Fruit fly (Drosophila melanogaster) whole organism, prepupa: ENCODE results near the gene Cdc27.

Experiments
- Blimp-1 ChIP-seq: fragments of 200-800 bp; sonication (Bioruptor generic); optimal IDR thresholded peaks from 3 replicates; lab custom pipeline; 2017; ENCODE audit warnings: missing biosample characterization, missing genetic modification characterization, mild to moderate bottlenecking, moderate library complexity, missing genetic modification reagents
- CG10631 ChIP-seq: fragments of 200-800 bp; sonication (Bioruptor generic); optimal IDR thresholded peaks from 2 replicates; lab custom pipeline; 2016; ENCODE audit warnings: missing biosample characterization, missing genetic modification characterization
- CG11294 ChIP-seq: fragments of 200-800 bp; sonication (Bioruptor generic); IDR thresholded peaks from 2 replicates; pipeline ENCODE4 v1.3.6; 2022; ENCODE audit warnings: missing biosample characterization, missing genetic modification characterization
- CG11762 ChIP-seq: fragments of 200-800 bp; sonication (Bioruptor generic); optimal IDR thresholded peaks from 3 replicates; lab custom pipeline; 2016; ENCODE audit warnings: missing biosample characterization, missing genetic modification characterization; ENCODE audit not compliant: insufficient read depth
- CG11902 ChIP-seq: fragments of 200-800 bp; sonication (Bioruptor generic); optimal IDR thresholded peaks from 3 replicates; lab custom pipeline; 2016; ENCODE audit warnings: missing biosample characterization, missing genetic modification characterization
- CG15336 ChIP-seq: fragments of 200-800 bp; sonication (Bioruptor generic); IDR thresholded peaks from 2 replicates; pipeline ENCODE4 v1.3.6; 2022; ENCODE audit warnings: missing biosample characterization, missing genetic modification characterization
- CG1621 ChIP-seq: fragments of 200-800 bp; sonication (Bioruptor generic); optimal IDR thresholded peaks from 3 replicates; lab custom pipeline; 2018; ENCODE audit warnings: missing biosample characterization, mild to moderate bottlenecking, missing genetic modification characterization
- CG16779 ChIP-seq: fragments of 200-800 bp; sonication (Bioruptor generic); optimal IDR thresholded peaks from 3 replicates; lab custom pipeline; 2017; ENCODE audit warnings: missing biosample characterization, mild to moderate bottlenecking, missing genetic modification characterization
- CG3032 ChIP-seq: fragments of 200-800 bp; optimal IDR thresholded peaks from 2 replicates; lab custom pipeline; 2019; ENCODE audit warnings: missing biosample characterization, mild to moderate bottlenecking, missing genetic modification characterization, moderate library complexity
- CG32006 ChIP-seq: fragments of 200-800 bp; sonication (Bioruptor generic); optimal IDR thresholded peaks from 3 replicates; lab custom pipeline; 2017; ENCODE audit warnings: missing biosample characterization, mild to moderate bottlenecking, missing genetic modification characterization
- CG34406 ChIP-seq: fragments of 200-800 bp; sonication (Bioruptor generic); optimal IDR thresholded peaks from 3 replicates; lab custom pipeline; 2016; ENCODE audit warnings: missing biosample characterization, missing genetic modification characterization
- CG3919 ChIP-seq: fragments of 200-800 bp; sonication (Bioruptor generic); optimal IDR thresholded peaks from 3 replicates; lab custom pipeline; 2016; ENCODE audit warnings: missing biosample characterization, missing genetic modification characterization
- CG4318 ChIP-seq: fragments of 200-800 bp; sonication (Bioruptor generic); optimal IDR thresholded peaks from 3 replicates; lab custom pipeline; 2017; ENCODE audit warnings: missing biosample characterization, mild to moderate bottlenecking, missing genetic modification characterization
- CG6163 ChIP-seq: fragments of 200-800 bp; sonication (Bioruptor generic); IDR thresholded peaks from 3 replicates; pipeline ENCODE4 v1.3.6; 2022; ENCODE audit warnings: missing biosample characterization, missing genetic modification characterization
- CG6276 ChIP-seq: fragments of 200-800 bp; sonication (Bioruptor generic); optimal IDR thresholded peaks from 2 replicates; lab custom pipeline; 2017; ENCODE audit warnings: missing biosample characterization, mild to moderate bottlenecking, missing genetic modification characterization
- CG6808 ChIP-seq: fragments of 200-800 bp; sonication (Bioruptor generic); optimal IDR thresholded peaks from 3 replicates; lab custom pipeline; 2017; ENCODE audit warnings: missing biosample characterization, missing genetic modification characterization, mild to moderate bottlenecking, moderate library complexity, missing genetic modification reagents
- CG7368 ChIP-seq: fragments of 200-800 bp; sonication (Bioruptor generic); optimal IDR thresholded peaks from 3 replicates; lab custom pipeline; 2016; ENCODE audit warnings: missing biosample characterization, missing genetic modification characterization
- CG8319 ChIP-seq: fragments of 200-800 bp; sonication (Bioruptor generic); optimal IDR thresholded peaks from 3 replicates; lab custom pipeline; 2016; ENCODE audit warnings: missing biosample characterization, missing genetic modification characterization
- CG8632 ChIP-seq: fragments of 200-800 bp; sonication (Bioruptor generic); optimal IDR thresholded peaks from 3 replicates; lab custom pipeline; 2016; ENCODE audit warnings: missing biosample characterization, missing genetic modification characterization
- CG9139 ChIP-seq: fragments of 200-800 bp; sonication (Bioruptor generic); optimal IDR thresholded peaks from 3 replicates; lab custom pipeline; 2017; ENCODE audit warnings: missing biosample characterization, mild to moderate bottlenecking, missing genetic modification characterization
- Eip78C ChIP-seq: fragments of 200-800 bp; sonication (Bioruptor generic); peaks from one replicate; lab custom pipeline; 2016; ENCODE audit warnings: missing biosample characterization, missing genetic modification characterization
- Ets96B ChIP-seq: fragments of 200-800 bp; optimal IDR thresholded peaks from 2 replicates; lab custom pipeline; 2019; ENCODE audit warnings: missing biosample characterization, mild to moderate bottlenecking, missing genetic modification characterization, moderate library complexity
- Gug ChIP-seq: fragments of 200-800 bp; sonication (Bioruptor generic); IDR thresholded peaks from 2 replicates; pipeline ENCODE4 v1.3.6; 2022; ENCODE audit warnings: missing biosample characterization, missing genetic modification characterization
- Hr38 ChIP-seq: sonication (Bioruptor generic); optimal IDR thresholded peaks from 2 replicates; lab custom pipeline; 2016; ENCODE audit warnings: missing biosample characterization, missing genetic modification characterization
- Hr4 ChIP-seq: fragments of 200-800 bp; sonication (Bioruptor generic); optimal IDR thresholded peaks from 3 replicates; lab custom pipeline; 2016; ENCODE audit warnings: missing biosample characterization, missing genetic modification characterization
- Met ChIP-seq: fragments of 200-800 bp; sonication (Bioruptor generic); optimal IDR thresholded peaks from 3 replicates; lab custom pipeline; 2016; ENCODE audit warnings: missing biosample characterization, missing genetic modification characterization
- OdsH ChIP-seq: fragments of 200-800 bp; sonication (Bioruptor generic); optimal IDR thresholded peaks from 3 replicates; lab custom pipeline; 2016; ENCODE audit warnings: missing biosample characterization, missing genetic modification characterization
- Smox ChIP-seq: fragments of 200-800 bp; sonication (Bioruptor generic); optimal IDR thresholded peaks from 3 replicates; lab custom pipeline; 2016; ENCODE audit warnings: missing biosample characterization, missing genetic modification characterization
- Sox102F ChIP-seq: fragments of 200-800 bp; sonication (Bioruptor generic); optimal IDR thresholded peaks from 2 replicates; lab custom pipeline; 2016; ENCODE audit warnings: missing biosample characterization, mild to moderate bottlenecking, missing genetic modification characterization
- Sox15 ChIP-seq: fragments of 200-800 bp; sonication (Bioruptor generic); optimal IDR thresholded peaks from 3 replicates; lab custom pipeline; 2016; ENCODE audit warnings: missing biosample characterization, missing genetic modification characterization
- achi ChIP-seq: fragments of 200-800 bp; sonication (Bioruptor generic); optimal IDR thresholded peaks from 3 replicates; lab custom pipeline; 2016; ENCODE audit warnings: missing biosample characterization, missing genetic modification characterization
- acj6 ChIP-seq: fragments of 200-800 bp; sonication (Bioruptor generic); optimal IDR thresholded peaks from 3 replicates; lab custom pipeline; 2016; ENCODE audit warnings: missing biosample characterization, missing genetic modification characterization
- cyc ChIP-seq: fragments of 200-800 bp; sonication (Bioruptor generic); optimal IDR thresholded peaks from 3 replicates; lab custom pipeline; 2016; ENCODE audit warnings: missing biosample characterization, missing genetic modification characterization
- dsx ChIP-seq: fragments of 200-800 bp; optimal IDR thresholded peaks from 3 replicates; lab custom pipeline; 2019; ENCODE audit warnings: missing biosample characterization, mild to moderate bottlenecking, missing genetic modification characterization, moderate library complexity; ENCODE audit not compliant: poor library complexity, severe bottlenecking
- eg ChIP-seq: fragments of 200-800 bp; sonication (Bioruptor generic); IDR thresholded peaks from 3 replicates; pipeline ENCODE4 v1.3.6; 2022; ENCODE audit warnings: missing biosample characterization, missing genetic modification characterization
- esn ChIP-seq: fragments of 200-800 bp; sonication (Bioruptor generic); optimal IDR thresholded peaks from 2 replicates; lab custom pipeline; 2016; ENCODE audit warnings: missing biosample characterization, mild to moderate bottlenecking, missing genetic modification characterization, moderate library complexity
- fd59A ChIP-seq: fragments of 200-800 bp; sonication (Bioruptor generic); optimal IDR thresholded peaks from 2 replicates; lab custom pipeline; 2017; ENCODE audit warnings: missing biosample characterization, mild to moderate bottlenecking, missing genetic modification characterization, missing genetic modification reagents
- fd85E ChIP-seq: fragments of 200-800 bp; sonication (Bioruptor generic); optimal IDR thresholded peaks from 3 replicates; lab custom pipeline; 2016; ENCODE audit warnings: missing biosample characterization, missing genetic modification characterization
- fkh ChIP-seq: fragments of 200-800 bp; sonication (Bioruptor generic); optimal IDR thresholded peaks from 3 replicates; lab custom pipeline; 2017; ENCODE audit warnings: missing biosample characterization, mild to moderate bottlenecking, missing genetic modification characterization, moderate library complexity
- net ChIP-seq: fragments of 200-800 bp; sonication (Bioruptor generic); optimal IDR thresholded peaks from 3 replicates; lab custom pipeline; 2016; ENCODE audit warnings: missing biosample characterization, missing genetic modification characterization
- pdm3 ChIP-seq: fragments of 200-800 bp; sonication (Bioruptor generic); optimal IDR thresholded peaks from 3 replicates; lab custom pipeline; 2016; ENCODE audit warnings: missing biosample characterization, missing genetic modification characterization
- spab ChIP-seq: fragments of 200-800 bp; sonication (Bioruptor generic); optimal IDR thresholded peaks from 2 replicates; lab custom pipeline; 2017; ENCODE audit warnings: missing biosample characterization, mild to moderate bottlenecking, missing genetic modification characterization, missing genetic modification reagents
- svp ChIP-seq: fragments of 200-800 bp; sonication (Bioruptor generic); peaks from one replicate; lab custom pipeline; 2016; ENCODE audit warnings: missing biosample characterization, missing genetic modification characterization
- topi ChIP-seq: fragments of 200-800 bp; sonication (Bioruptor generic); optimal IDR thresholded peaks from 3 replicates; lab custom pipeline; 2016; ENCODE audit warnings: missing biosample characterization, missing genetic modification characterization
- vri ChIP-seq: fragments of 200-800 bp; sonication (Bioruptor generic); optimal IDR thresholded peaks from 3 replicates; lab custom pipeline; 2016; ENCODE audit warnings: missing biosample characterization, mild to moderate bottlenecking, missing genetic modification characterization

The Cdc27 gene

DNA sequence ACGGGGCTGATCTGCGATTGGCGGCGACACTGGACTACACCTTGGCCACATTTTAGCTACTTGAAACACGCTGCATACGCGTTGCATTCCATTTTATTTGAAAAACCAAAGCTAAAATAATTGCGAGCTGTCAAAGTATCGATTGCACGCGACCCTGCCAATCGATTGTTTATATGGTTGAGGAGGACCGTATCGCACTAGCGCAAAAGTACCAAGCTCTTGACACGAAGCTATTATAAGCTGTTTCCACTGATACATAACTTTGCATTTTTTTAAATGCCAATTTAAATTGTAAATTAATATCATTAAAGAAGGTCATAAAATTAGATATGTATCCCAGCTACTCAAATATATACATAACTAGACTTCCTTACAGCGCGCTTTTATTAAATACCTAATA is at the start of gene Cdc27 (continued):
- TF ChIP-seq net (GFP tag; lab: Kevin White, UChicago) (no peak), CG1621 (tag; lab: Kevin White, UChicago) (no peak), cyc (GFP tag; lab: Kevin White, UChicago) (peak; percentile 29), CG16779 (tag; lab: Kevin White, UChicago) (no peak), Sox102F (no peak), esn (GFP tag; lab: Kevin White, UChicago) (peak; percentile 39), CG11902 (GFP tag; lab: Kevin White, UChicago) (no peak)

DNA sequence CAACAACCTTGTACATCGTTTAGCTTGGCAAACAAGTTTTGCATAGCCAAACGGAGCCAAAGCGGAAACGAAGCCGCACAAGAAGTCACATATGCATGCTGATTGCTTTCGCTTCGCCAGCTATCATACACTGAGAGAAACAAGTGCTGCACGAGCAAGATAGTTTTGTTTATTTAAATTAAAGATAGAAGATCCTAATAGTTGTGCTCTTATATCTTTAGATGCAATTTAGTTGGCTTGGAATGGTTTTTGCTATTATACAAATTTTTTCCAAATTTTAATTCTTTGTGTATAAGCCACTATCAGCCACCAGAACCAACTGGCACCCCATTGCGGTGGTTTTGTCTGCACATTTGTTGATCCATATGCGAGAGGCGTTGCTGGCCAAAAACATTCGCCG is 34.4 kb upstream of the Cdc27 start:
- TF ChIP-seq Hr4 (peak; percentile 10), svp (GFP tag; lab: Kevin White, UChicago) (no peak), CG4318 (GFP tag; lab: Kevin White, UChicago) (peak; percentile 16), achi (GFP tag; lab: Kevin White, UChicago) (no peak), Blimp-1 (GFP tag; lab: Kevin White, UChicago) (no peak), CG6276 (GFP tag; lab: Kevin White, UChicago) (peak; percentile 35), CG6163 (GFP tag; lab: Robert Waterston, UW) (peak; percentile 51; the same call in 1 of the 3 replicates), CG32006 (peak; percentile 33), Eip78C (GFP tag; lab: Kevin White, UChicago) (peak; percentile 80), eg (GFP tag; lab: Robert Waterston, UW) (peak; percentile 51; the same call in 1 of the 3 replicates)

DNA sequence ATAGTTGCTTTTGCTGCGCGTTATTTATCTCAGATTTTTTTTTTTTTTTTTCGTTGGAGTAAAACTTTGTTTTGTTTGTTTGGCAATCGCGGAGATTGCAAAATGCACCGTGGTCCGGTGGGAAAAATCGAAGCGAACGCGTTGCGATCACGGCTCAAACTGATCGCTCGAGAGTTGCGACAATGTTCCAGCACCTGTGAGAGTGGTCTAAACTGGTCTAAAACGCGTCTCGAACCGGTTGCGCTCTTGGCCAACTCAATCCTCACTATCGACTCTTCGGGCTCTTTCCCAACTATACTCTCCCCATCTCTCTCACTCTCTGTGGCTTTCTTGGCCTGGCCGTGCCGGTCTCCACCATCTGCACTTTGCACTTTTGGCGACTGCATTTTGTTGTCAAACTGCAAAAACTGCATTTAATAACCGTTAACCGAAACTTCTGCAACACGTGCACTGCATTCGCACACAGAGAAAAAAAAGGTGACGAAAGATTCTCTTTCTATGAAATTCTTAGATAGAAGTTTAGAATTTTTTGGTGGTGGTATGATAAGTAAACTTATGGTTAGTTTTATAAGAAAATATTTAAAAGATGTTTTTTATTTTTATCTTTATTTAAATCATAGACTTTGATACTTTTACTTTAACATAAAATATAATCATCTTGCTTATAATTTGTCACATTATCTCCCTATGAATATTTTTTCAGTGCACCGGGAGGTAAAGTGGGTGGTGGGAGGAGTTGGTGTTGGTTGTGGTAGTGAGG is 14.8 kb upstream of the Cdc27 start, which contains the start of gene CG14830:
CG14830 (minus strand) TSS at position 164 of the 760 bp plus-strand sequence.
- no peak for TF ChIP-seq Sox102F
- TF ChIP-seq acj6 (GFP tag; lab: Kevin White, UChicago): no peak
- TF ChIP-seq CG10631 (GFP tag; lab: Kevin White, UChicago): no peak
- TF ChIP-seq CG15336 (GFP tag; lab: Robert Waterston, UW): peak; percentile 11
- no peak for TF ChIP-seq OdsH (GFP tag; lab: Kevin White, UChicago)
- TF ChIP-seq CG8319: peak; percentile 23
- no peak for TF ChIP-seq Met
- peak; percentile 66 for TF ChIP-seq Ets96B
- TF ChIP-seq pdm3 (GFP tag; lab: Kevin White, UChicago): no peak
- peak; percentile 85 for TF ChIP-seq CG3919 (GFP tag; lab: Kevin White, UChicago)
- peak; percentile 18 for TF ChIP-seq CG32006
- no peak for TF ChIP-seq fd59A (GFP tag; lab: Kevin White, UChicago)
- no peak for TF ChIP-seq vri
- TF ChIP-seq fd85E (GFP tag; lab: Kevin White, UChicago): peak; percentile 3
- peak; percentile 66 for TF ChIP-seq CG6808 (GFP tag; lab: Kevin White, UChicago)
- no peak for TF ChIP-seq achi (GFP tag; lab: Kevin White, UChicago)
- TF ChIP-seq CG4318 (GFP tag; lab: Kevin White, UChicago): no peak
- peak; percentile 60 for TF ChIP-seq svp (GFP tag; lab: Kevin White, UChicago)
- TF ChIP-seq CG11294 (GFP tag; lab: Robert Waterston, UW): no peak
- peak; percentile 49 for TF ChIP-seq dsx
- peak; percentile 52 for TF ChIP-seq Eip78C (GFP tag; lab: Kevin White, UChicago)
- peak; percentile 41 for TF ChIP-seq CG11762 (GFP tag; lab: Kevin White, UChicago)
- peak; percentile 53 for TF ChIP-seq CG6163 (GFP tag; lab: Robert Waterston, UW)
- TF ChIP-seq cyc (GFP tag; lab: Kevin White, UChicago): peak; percentile 64
- TF ChIP-seq topi (GFP tag; lab: Kevin White, UChicago): peak; percentile 41
- TF ChIP-seq Sox15 (GFP tag; lab: Kevin White, UChicago): no peak
- peak; percentile 35 for TF ChIP-seq CG7368 (GFP tag; lab: Kevin White, UChicago)
- no peak for TF ChIP-seq CG34406
- TF ChIP-seq CG16779 (tag; lab: Kevin White, UChicago): peak; percentile 10
- no peak for TF ChIP-seq Hr38 (GFP tag; lab: Kevin White, UChicago)
- TF ChIP-seq esn (GFP tag; lab: Kevin White, UChicago): no peak
- TF ChIP-seq fkh (GFP tag; lab: Kevin White, UChicago): no peak
- peak; percentile 72 for TF ChIP-seq eg (GFP tag; lab: Robert Waterston, UW)
- peak; percentile 3 for TF ChIP-seq net (GFP tag; lab: Kevin White, UChicago)
- TF ChIP-seq CG9139: peak; percentile 55
- TF ChIP-seq Gug (GFP tag; lab: Robert Waterston, UW): peak; percentile 77
- no peak for TF ChIP-seq CG8632 (GFP tag; lab: Kevin White, UChicago)
- no peak for TF ChIP-seq CG3032 (tag; lab: Kevin White, UChicago)
- peak; percentile 6 for TF ChIP-seq Smox (GFP tag; lab: Kevin White, UChicago)
- peak; percentile 74 for TF ChIP-seq spab
